Fruit fly (Drosophila melanogaster) whole organism: ENCODE results near the gene fd3F.

ENCODE experiments used
- CG8478 ChIP-seq: fragments of >200 bp; optimal IDR thresholded peaks from 2 replicates; lab custom pipeline; 2018; ENCODE audit warnings: inconsistent platforms
- usp ChIP-seq: fragments of >200 bp; optimal IDR thresholded peaks from 2 replicates; lab custom pipeline; 2017; ENCODE audit warnings: missing biosample characterization, missing genetic modification characterization, mixed read lengths

- no peak for TF ChIP-seq usp (GFP tag; lab: Kevin White, UChicago)
- TF ChIP-seq CG8478 (lab: Kevin White, UChicago) = no peak
Observed at dm6 chrX:3761318-3762081, 40.6 kb upstream of the fd3F start.
